Worm (Caenorhabditis elegans): ENCODE results near the gene C53A3.1.

ce11 chrV:5774137-5774536, 14.1 kb upstream of the C53A3.1 start:
- TF ChIP-seq snpc-4 (tag; optimal IDR thresholded peaks at IDR 0.05) (no peak), egl-27 (tag; optimal IDR thresholded peaks at IDR 0.05) (no peak), lin-39 (tag; optimal IDR thresholded peaks at IDR 0.05) (no peak), dpl-1 (GFP tag; optimal IDR thresholded peaks at IDR 0.05) (no peak), pha-4 (GFP tag; IDR thresholded peaks at IDR 0.05) (no peak), pha-4 (tag; optimal IDR thresholded peaks at IDR 0.05) (no peak), F49E8.2 (tag; optimal IDR thresholded peaks at IDR 0.05; ENCODE audit: borderline replicate concordance) (no peak), saeg-2 (GFP tag; IDR thresholded peaks at IDR 0.05) (no peak), mdl-1 (tag; optimal IDR thresholded peaks at IDR 0.05) (no peak), duxl-1 (tag; optimal IDR thresholded peaks at IDR 0.05; ENCODE audit: poor library complexity) (no peak), ztf-11 (tag; optimal IDR thresholded peaks at IDR 0.05) (no peak)
